Fruit fly (Drosophila melanogaster) whole organism: ENCODE data around the gene Papss.

Experiments used
- CG8478 ChIP-seq: fragments of >200 bp; optimal IDR thresholded peaks from 2 replicates; lab custom pipeline; 2018; ENCODE audit warnings: inconsistent platforms
- pan ChIP-seq: fragments of >200 bp; optimal IDR thresholded peaks from 2 replicates; lab custom pipeline; 2017
- psq ChIP-seq: fragments of >200 bp; optimal IDR thresholded peaks from 2 replicates; lab custom pipeline; 2017

DNA sequence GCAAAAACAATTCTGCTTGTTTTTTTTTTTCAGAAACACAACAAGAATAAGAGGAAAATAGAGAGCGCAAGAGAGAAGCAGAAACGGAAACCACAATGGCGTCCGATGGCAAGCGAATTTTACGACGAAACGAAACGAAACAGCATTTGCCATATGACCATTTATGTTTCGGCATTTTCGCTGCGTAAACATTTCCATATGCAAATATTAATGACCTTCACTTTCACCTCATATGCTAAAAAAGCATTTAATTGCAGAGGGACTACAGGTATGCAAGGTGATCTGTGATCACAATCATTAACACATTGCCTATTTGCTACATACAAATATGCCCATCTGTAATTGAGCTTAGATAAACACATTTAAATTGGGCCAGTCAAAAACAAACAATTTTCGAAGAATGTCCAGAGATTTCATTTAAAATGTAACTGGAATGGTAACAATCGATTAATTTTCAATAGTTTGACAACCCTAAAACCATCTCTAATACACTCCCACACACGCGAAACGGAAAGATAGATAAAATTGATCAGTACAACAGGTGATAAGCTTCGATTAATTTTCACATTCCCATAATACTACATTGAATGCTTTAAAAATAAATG lies 61.2 kb downstream of the Papss start:
- no peak for TF ChIP-seq CG8478 (lab: Kevin White, UChicago)
- no peak for TF ChIP-seq psq (lab: Kevin White, UChicago)
- TF ChIP-seq pan (lab: Kevin White, UChicago), result no peak
